Worm (Caenorhabditis elegans) whole organism, young adult: ENCODE results near the gene egl-10.

Experiments used
- B0019.2 ChIP-seq: fragments of 200-800 bp; sonication (Bioruptor generic); conservative IDR thresholded peaks from 2 replicates; pipeline ENCODE4 v1.3.6; 2022; ENCODE audit warnings: missing genetic modification reagents, missing genetic modification characterization, missing compliant biosample characterization
- B0336.3 ChIP-seq: fragments of 200-800 bp; sonication (Bioruptor generic); IDR thresholded peaks from 2 replicates; pipeline ENCODE4 v1.3.6; 2022; ENCODE audit warnings: missing genetic modification characterization, missing compliant biosample characterization
- F10E7.11 ChIP-seq: sonication (generic microtip); optimal IDR thresholded peaks from 2 replicates; lab custom pipeline; 2017; ENCODE audit warnings: mild to moderate bottlenecking, missing genetic modification characterization, moderate library complexity, missing compliant biosample characterization
- F52B5.7 ChIP-seq: sonication (generic microtip); optimal IDR thresholded peaks from 2 replicates; lab custom pipeline; 2016; ENCODE audit warnings: mild to moderate bottlenecking, missing genetic modification characterization, missing compliant biosample characterization
- F57C9.4 ChIP-seq: sonication (generic microtip); optimal IDR thresholded peaks from 2 replicates; lab custom pipeline; 2017; ENCODE audit warnings: mild to moderate bottlenecking, missing genetic modification characterization, missing compliant biosample characterization
- K12H6.12 ChIP-seq: fragments of 200-800 bp; sonication (Bioruptor generic); optimal IDR thresholded peaks from 2 replicates; lab custom pipeline; 2018; ENCODE audit warnings: mild to moderate bottlenecking, missing genetic modification characterization, missing compliant biosample characterization
- Y56A3A.18 ChIP-seq: fragments of 200-800 bp; sonication (Bioruptor generic); IDR thresholded peaks from 2 replicates; pipeline ENCODE4 v1.3.6; 2022; ENCODE audit warnings: missing genetic modification reagents, missing genetic modification characterization, missing compliant biosample characterization
- ama-1 ChIP-seq, 3 experiments: fragments of 150-350 bp in 1 of 3; sonication (generic microtip) in 2 of 3; optimal IDR thresholded peaks; 2 replicates each; lab custom pipeline; 2014 to 2018; ENCODE audit warnings: missing biosample characterization in 2 of 3, missing genetic modification characterization in 2 of 3, missing genetic modification reagents in 2 of 3
- attf-6 ChIP-seq: fragments of 200-800 bp; sonication (Bioruptor generic); IDR thresholded peaks from 2 replicates; pipeline ENCODE4 v1.3.6; 2022; ENCODE audit warnings: missing genetic modification reagents, missing genetic modification characterization, missing compliant biosample characterization
- bed-2 ChIP-seq: fragments of 200-800 bp; sonication (Bioruptor generic); IDR thresholded peaks from 2 replicates; pipeline ENCODE4 v1.3.6; 2022; ENCODE audit warnings: missing genetic modification reagents, missing genetic modification characterization, missing compliant biosample characterization
- cebp-1 ChIP-seq, 2 experiments: fragments of 200-800 bp in 1 of 2; sonication (Bioruptor generic) in 1 of 2; sonication (generic microtip) in 1 of 2; IDR thresholded peaks in 1 of 2; optimal IDR thresholded peaks in 1 of 2; 2 replicates each; pipeline versions ENCODE4 v1.3.6 to Lab custom; 2017 to 2022; ENCODE audit warnings: missing compliant biosample characterization in 2 of 2, missing genetic modification characterization in 2 of 2, mild to moderate bottlenecking in 1 of 2, missing genetic modification reagents in 1 of 2, moderate library complexity in 1 of 2
- cebp-2 ChIP-seq: fragments of 200-800 bp; sonication (Bioruptor generic); IDR thresholded peaks from 2 replicates; pipeline ENCODE4 v1.3.6; 2022; ENCODE audit warnings: missing genetic modification characterization, missing compliant biosample characterization
- ceh-27 ChIP-seq: fragments of 200-800 bp; sonication (Bioruptor generic); optimal IDR thresholded peaks from 2 replicates; lab custom pipeline; 2018; ENCODE audit warnings: mild to moderate bottlenecking, missing genetic modification characterization, moderate library complexity, missing compliant biosample characterization
- ceh-40 ChIP-seq: fragments of 200-800 bp; sonication (Bioruptor generic); IDR thresholded peaks from 2 replicates; pipeline ENCODE4 v1.3.6; 2022; ENCODE audit warnings: missing genetic modification characterization, missing compliant biosample characterization
- chd-7 ChIP-seq: sonication (generic microtip); optimal IDR thresholded peaks from 2 replicates; lab custom pipeline; 2016; ENCODE audit warnings: mild to moderate bottlenecking, missing genetic modification characterization, moderate library complexity, missing compliant biosample characterization
- die-1 ChIP-seq: sonication (generic microtip); optimal IDR thresholded peaks from 2 replicates; lab custom pipeline; 2016; ENCODE audit warnings: missing genotype, mild to moderate bottlenecking, missing genetic modification characterization, missing compliant biosample characterization
- ekl-4 ChIP-seq: fragments of 200-800 bp; sonication (Bioruptor generic); IDR thresholded peaks from 2 replicates; pipeline ENCODE4 v1.3.6; 2022; ENCODE audit warnings: missing genetic modification reagents, missing genetic modification characterization, missing compliant biosample characterization
- hlh-26 ChIP-seq: fragments of 200-800 bp; sonication (Bioruptor generic); conservative IDR thresholded peaks from 2 replicates; pipeline ENCODE4 v1.3.6; 2022; ENCODE audit warnings: missing genetic modification reagents, missing genetic modification characterization, missing compliant biosample characterization
- hsf-1 ChIP-seq: fragments of 200-800 bp; sonication (Bioruptor generic); IDR thresholded peaks from 2 replicates; pipeline ENCODE4 v1.3.6; 2022; ENCODE audit warnings: missing genetic modification reagents, missing genetic modification characterization, missing compliant biosample characterization
- lag-1 ChIP-seq: fragments of 200-800 bp; sonication (Bioruptor generic); IDR thresholded peaks from 2 replicates; pipeline ENCODE4 v1.3.6; 2022; ENCODE audit warnings: missing genetic modification reagents, missing genetic modification characterization, missing compliant biosample characterization
- let-607 ChIP-seq, 2 experiments: fragments of 200-800 bp in 1 of 2; sonication (Bioruptor generic) in 1 of 2; sonication (generic microtip) in 1 of 2; optimal IDR thresholded peaks; 2 replicates each; lab custom pipeline; 2016 to 2018; ENCODE audit warnings: mild to moderate bottlenecking in 2 of 2, missing compliant biosample characterization in 2 of 2, missing genetic modification characterization in 2 of 2, moderate library complexity in 2 of 2, missing genotype in 1 of 2
- lin-35 ChIP-seq, 3 experiments: fragments of 150-350 bp in 2 of 3; sonication (generic microtip) in 1 of 3; optimal IDR thresholded peaks; 2 replicates each; lab custom pipeline; 2014 to 2018; ENCODE audit warnings: missing biosample characterization in 3 of 3, missing genetic modification characterization in 3 of 3, missing genetic modification reagents in 3 of 3
- madf-10 ChIP-seq: sonication (generic microtip); optimal IDR thresholded peaks from 2 replicates; lab custom pipeline; 2016; ENCODE audit warnings: mild to moderate bottlenecking, missing genetic modification characterization, missing compliant biosample characterization
- nfyb-1 ChIP-seq: fragments of 200-800 bp; sonication (Bioruptor generic); IDR thresholded peaks from 2 replicates; pipeline ENCODE4 v1.3.6; 2022; ENCODE audit warnings: missing genetic modification reagents, missing genetic modification characterization, missing compliant biosample characterization
- nhr-179 ChIP-seq: sonication (generic microtip); optimal IDR thresholded peaks from 2 replicates; lab custom pipeline; 2016; ENCODE audit warnings: mild to moderate bottlenecking, missing genetic modification characterization, missing compliant biosample characterization
- nhr-80 ChIP-seq: sonication (generic microtip); optimal IDR thresholded peaks from 2 replicates; lab custom pipeline; 2016; ENCODE audit warnings: missing genetic modification characterization, missing compliant biosample characterization
- nhr-90 ChIP-seq: sonication (generic microtip); optimal IDR thresholded peaks from 2 replicates; lab custom pipeline; 2016; ENCODE audit warnings: missing genotype, mild to moderate bottlenecking, missing genetic modification characterization, missing compliant biosample characterization
- pbrm-1 ChIP-seq: fragments of 200-800 bp; sonication (Bioruptor generic); IDR thresholded peaks from 2 replicates; pipeline ENCODE4 v1.3.6; 2022; ENCODE audit warnings: missing genetic modification reagents, missing genetic modification characterization, missing compliant biosample characterization
- sdz-38 ChIP-seq: sonication (generic microtip); optimal IDR thresholded peaks from 2 replicates; lab custom pipeline; 2016; ENCODE audit warnings: missing genotype, missing genetic modification characterization, missing compliant biosample characterization
- snpc-1.3 ChIP-seq: sonication (generic microtip); optimal IDR thresholded peaks from 2 replicates; lab custom pipeline; 2017; ENCODE audit warnings: missing genetic modification characterization, mild to moderate bottlenecking, missing compliant biosample characterization, antibody characterized with exemption, moderate library complexity, missing genotype, missing genetic modification reagents; ENCODE audit not compliant: insufficient read depth
- snpc-3.4 ChIP-seq: sonication (generic microtip); optimal IDR thresholded peaks from 2 replicates; lab custom pipeline; 2017; ENCODE audit warnings: missing genetic modification characterization, mild to moderate bottlenecking, missing compliant biosample characterization, antibody characterized with exemption, moderate library complexity, missing genotype, missing genetic modification reagents
- snpc-4 ChIP-seq, 5 experiments: fragments of 150-350 bp in 1 of 5; sonication (generic microtip) in 4 of 5; optimal IDR thresholded peaks; 2 replicates each; lab custom pipeline; 2014 to 2018; ENCODE audit warnings: missing genetic modification characterization in 5 of 5, missing biosample characterization in 3 of 5, antibody characterized with exemption in 2 of 5, mild to moderate bottlenecking in 2 of 5, missing compliant biosample characterization in 2 of 5, missing genotype in 2 of 5, moderate library complexity in 2 of 5, missing genetic modification reagents in 1 of 5
- tbp1 ChIP-seq: fragments of 200-800 bp; sonication (Bioruptor generic); optimal IDR thresholded peaks from 2 replicates; lab custom pipeline; 2018; ENCODE audit warnings: mild to moderate bottlenecking, missing genetic modification characterization, missing compliant biosample characterization
- zfh-2 ChIP-seq: fragments of 200-800 bp; sonication (Bioruptor generic); conservative IDR thresholded peaks from 2 replicates; pipeline ENCODE4 v1.3.6; 2022; ENCODE audit warnings: missing genetic modification reagents, missing genetic modification characterization, missing compliant biosample characterization
- zim-3 ChIP-seq: sonication (generic microtip); optimal IDR thresholded peaks from 2 replicates; lab custom pipeline; 2017; ENCODE audit warnings: mild to moderate bottlenecking, missing genetic modification characterization, moderate library complexity, missing compliant biosample characterization
- ztf-25 ChIP-seq: fragments of 200-800 bp; sonication (Bioruptor generic); IDR thresholded peaks from 2 replicates; pipeline ENCODE4 v1.3.6; 2022; ENCODE audit warnings: missing genetic modification reagents, missing genetic modification characterization, missing compliant biosample characterization
- ztf-26 ChIP-seq: sonication (generic microtip); optimal IDR thresholded peaks from 2 replicates; lab custom pipeline; 2017; ENCODE audit warnings: missing genetic modification characterization, missing compliant biosample characterization
- ztf-6 ChIP-seq: fragments of 200-800 bp; sonication (Bioruptor generic); IDR thresholded peaks from 2 replicates; pipeline ENCODE4 v1.3.6; 2022; ENCODE audit warnings: missing genetic modification reagents, missing genetic modification characterization, missing compliant biosample characterization

egl-10 gene

DNA sequence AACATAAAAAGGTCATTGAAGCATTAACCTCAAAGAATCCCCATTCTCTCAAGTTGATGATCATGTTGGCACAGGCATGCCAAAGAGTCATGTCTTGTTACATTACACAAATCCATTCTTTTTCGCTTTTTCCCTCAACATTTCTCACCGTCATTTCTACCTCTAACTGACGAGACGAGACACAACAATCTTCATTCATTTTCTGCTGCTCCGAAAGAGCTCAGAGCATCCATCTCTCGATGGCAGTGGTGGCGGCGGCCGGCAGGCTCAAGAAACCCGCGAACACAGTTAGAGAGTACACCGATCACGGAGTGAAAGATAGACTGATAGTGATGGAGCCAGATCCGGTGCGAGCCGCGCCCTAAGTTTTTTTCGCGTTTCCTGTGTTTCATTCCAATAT is 14.3 kb upstream of the egl-10 start:
- TF ChIP-seq zim-3 (tag; lab: Kevin White, UChicago), result peak; percentile 34
- TF ChIP-seq F57C9.4 (tag; lab: Kevin White, UChicago), result no peak
- no peak for TF ChIP-seq ceh-40 (GFP tag; lab: Robert Waterston, UW)
- TF ChIP-seq chd-7 (tag; lab: Kevin White, UChicago), result peak; percentile 26
- TF ChIP-seq nhr-90 (tag; lab: Kevin White, UChicago), result peak; percentile 5
- TF ChIP-seq zfh-2 (GFP tag; lab: Robert Waterston, UW), result peak; percentile 92
- TF ChIP-seq K12H6.12 (tag; lab: Kevin White, UChicago), result peak; percentile 9
- peak; percentile 38; the same call in 1 of the 2 replicates for TF ChIP-seq pbrm-1 (GFP tag; lab: Robert Waterston, UW)
- no peak for TF ChIP-seq lag-1
- TF ChIP-seq F10E7.11, result no peak

DNA sequence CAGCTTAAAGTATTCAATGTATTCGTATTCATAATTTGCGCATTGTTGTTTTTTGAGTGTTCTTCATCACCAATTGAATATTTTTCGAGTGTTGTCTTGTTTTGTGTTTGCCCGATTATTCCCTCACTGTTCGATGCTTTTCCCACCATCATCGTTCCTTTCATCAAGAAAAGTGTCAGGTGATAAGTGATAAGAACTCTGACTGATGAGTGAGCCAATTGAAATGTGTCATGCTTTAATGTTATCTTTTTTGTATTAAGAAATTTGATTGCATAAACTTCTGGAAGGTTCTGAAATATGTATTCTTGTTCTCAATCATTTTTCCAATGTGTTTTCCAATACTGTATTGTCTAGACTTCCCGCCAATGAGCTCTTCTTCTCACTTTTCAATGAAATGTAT is 12.6 kb upstream of the egl-10 start:
- TF ChIP-seq bed-2, result no peak
- TF ChIP-seq let-607 (tag; optimal IDR thresholded peaks at IDR 0.05; lab: Kevin White, UChicago), result peak in 1 of 2 experiments; percentile 6
- peak; percentile 25; the same call in 1 of the 2 replicates for TF ChIP-seq hsf-1
- TF ChIP-seq ceh-27, result no peak
- no peak for TF ChIP-seq F52B5.7
- no peak for TF ChIP-seq ztf-25 (GFP tag; lab: Robert Waterston, UW)
- TF ChIP-seq die-1 (tag; lab: Kevin White, UChicago), result no peak
- no peak for TF ChIP-seq ztf-6 (GFP tag; lab: Robert Waterston, UW)
- no peak for TF ChIP-seq nhr-90 (tag; lab: Kevin White, UChicago)
- TF ChIP-seq hlh-26 (GFP tag; lab: Robert Waterston, UW), result no peak
- TF ChIP-seq cebp-1 (GFP tag; IDR thresholded peaks at IDR 0.05; lab: Robert Waterston, UW), result no peak
- peak; percentile 57 for TF ChIP-seq cebp-1 (tag; optimal IDR thresholded peaks at IDR 0.05; lab: Kevin White, UChicago)
- peak; percentile 72 for TF ChIP-seq nhr-80 (tag; lab: Kevin White, UChicago)
- TF ChIP-seq snpc-4 (GFP tag; optimal IDR thresholded peaks at IDR 0.05; lab: Kevin White, UChicago), result no peak
- peak in 1 of 4 experiments; percentile 13 for TF ChIP-seq snpc-4 (tag; optimal IDR thresholded peaks at IDR 0.05; lab: Kevin White, UChicago)
- no peak for TF ChIP-seq attf-6
- no peak for TF ChIP-seq B0336.3 (GFP tag; lab: Robert Waterston, UW)

DNA sequence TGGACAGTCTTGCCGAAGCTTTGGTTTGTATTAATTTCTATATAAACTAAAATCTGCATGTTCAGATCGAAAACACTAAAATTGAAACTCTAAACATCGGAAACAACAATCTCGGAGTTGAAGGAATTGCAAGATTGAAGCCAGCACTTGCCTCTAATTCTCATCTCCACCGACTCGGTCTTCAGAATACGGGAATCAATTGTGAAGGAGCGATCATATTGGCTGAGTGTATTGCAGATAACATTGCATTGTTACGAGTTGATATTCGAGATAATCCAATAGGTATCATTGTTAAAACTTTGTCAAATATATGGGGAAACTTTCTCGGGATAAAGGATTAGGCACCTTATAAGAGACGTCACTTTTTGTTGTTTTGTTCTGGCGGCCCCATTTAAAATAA is 7.5 kb upstream of the egl-10 start:
- no peak for TF ChIP-seq ztf-26 (tag; lab: Kevin White, UChicago)
- TF ChIP-seq sdz-38, result no peak
- no peak for TF ChIP-seq cebp-2 (GFP tag; lab: Robert Waterston, UW)
- TF ChIP-seq lin-35 (GFP tag; optimal IDR thresholded peaks at IDR 0.05; lab: Kevin White, UChicago), result no peak
- no peak for TF ChIP-seq Y56A3A.18 (GFP tag; lab: Robert Waterston, UW)
- no peak for TF ChIP-seq nhr-179 (tag; lab: Kevin White, UChicago)
- no peak for TF ChIP-seq pbrm-1 (GFP tag; lab: Robert Waterston, UW)
- no peak for TF ChIP-seq ekl-4 (GFP tag; lab: Robert Waterston, UW)

DNA sequence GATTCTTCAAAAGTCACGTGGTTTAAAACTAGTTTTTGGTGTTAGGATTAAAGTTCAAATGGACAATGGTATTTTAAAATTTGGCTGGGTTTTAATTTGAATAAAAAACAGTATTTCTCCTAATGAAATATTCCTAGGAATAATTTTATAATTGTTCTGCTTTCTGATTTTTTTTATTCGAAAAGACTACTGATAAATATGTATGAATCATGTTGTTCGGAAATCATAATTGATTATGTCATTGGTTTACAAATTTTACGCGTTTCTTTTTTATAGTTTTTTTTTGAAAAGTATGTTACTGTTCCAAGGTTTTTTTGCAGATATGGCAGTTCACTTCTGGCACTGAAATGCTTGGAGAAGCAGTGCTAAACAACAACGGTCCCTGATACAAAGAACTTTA is 5.6 kb upstream of the egl-10 start, which contains the start of gene F28C1.3:
TSS of gene F28C1.3 (plus strand) at position 301 of the 400 bp plus-strand sequence.
- TF ChIP-seq nhr-90 (tag; lab: Kevin White, UChicago) (no peak), ama-1 (optimal IDR thresholded peaks at IDR 0.05; lab: Kevin White, UChicago) (no peak), ama-1 (GFP tag; optimal IDR thresholded peaks at IDR 0.05; lab: Kevin White, UChicago) (no peak), snpc-1.3 (no peak), chd-7 (tag; lab: Kevin White, UChicago) (no peak), madf-10 (no peak), B0019.2 (GFP tag; lab: Robert Waterston, UW) (no peak), snpc-3.4 (tag; lab: Kevin White, UChicago) (no peak), tbp1 (no peak), hlh-26 (GFP tag; lab: Robert Waterston, UW) (no peak), snpc-4 (GFP tag; optimal IDR thresholded peaks at IDR 0.05; lab: Kevin White, UChicago) (no peak), snpc-4 (tag; optimal IDR thresholded peaks at IDR 0.05; lab: Kevin White, UChicago) (no peak), nfyb-1 (no peak)
